Worm (Caenorhabditis elegans) whole organism, L1 larva: ENCODE data around the gene hda-2.

Experiments
- C04F5.9 ChIP-seq: sonication (generic microtip); optimal IDR thresholded peaks from 2 replicates; lab custom pipeline; 2016; ENCODE audit warnings: missing genetic modification characterization, missing compliant biosample characterization
- Y116A8C.19 ChIP-seq: sonication (generic microtip); optimal IDR thresholded peaks from 2 replicates; lab custom pipeline; 2016; ENCODE audit warnings: missing compliant biosample characterization, missing genetic modification characterization, borderline replicate concordance
- alr-1 ChIP-seq: fragments of 200-800 bp; sonication (Bioruptor generic); optimal IDR thresholded peaks from 2 replicates; lab custom pipeline; 2018; ENCODE audit warnings: borderline replicate concordance, mild to moderate bottlenecking, missing genetic modification characterization, missing compliant biosample characterization
- ceh-63 ChIP-seq: fragments of 200-800 bp; sonication (Bioruptor generic); optimal IDR thresholded peaks from 2 replicates; lab custom pipeline; 2018; ENCODE audit warnings: mild to moderate bottlenecking, missing genetic modification characterization, missing compliant biosample characterization
- ceh-88 ChIP-seq: fragments of 200-800 bp; sonication (Bioruptor generic); IDR thresholded peaks from 2 replicates; pipeline ENCODE4 v1.3.6; 2022; ENCODE audit warnings: missing genetic modification characterization, missing compliant biosample characterization
- ces-1 ChIP-seq: fragments of 150-350 bp; optimal IDR thresholded peaks from 2 replicates; lab custom pipeline; 2014; ENCODE audit warnings: missing biosample characterization, missing genetic modification reagents, missing genetic modification characterization
- dpl-1 ChIP-seq, 3 experiments: fragments of 150-350 bp in 2 of 3; sonication (generic microtip) in 1 of 3; optimal IDR thresholded peaks; 2 replicates each; lab custom pipeline; 2014 to 2017; ENCODE audit warnings: missing biosample characterization in 3 of 3, missing genetic modification characterization in 3 of 3, missing genetic modification reagents in 3 of 3
- dsc-1 ChIP-seq: sonication (generic microtip); optimal IDR thresholded peaks from 2 replicates; lab custom pipeline; 2016; ENCODE audit warnings: mild to moderate bottlenecking, missing genetic modification characterization, missing compliant biosample characterization
- efl-1 ChIP-seq, 4 experiments: fragments of 150-350 bp; optimal IDR thresholded peaks in 3 of 4; peaks in 1 of 4; 1 replicate in 1 of 4; 2 replicates in 3 of 4; lab custom pipeline; 2014; ENCODE audit warnings: missing biosample characterization in 2 of 4, missing genetic modification characterization in 2 of 4, missing genetic modification reagents in 2 of 4
- fkh-10 ChIP-seq: sonication (generic microtip); optimal IDR thresholded peaks from 2 replicates; lab custom pipeline; 2017; ENCODE audit warnings: missing biosample characterization, missing genetic modification reagents, missing genetic modification characterization
- grh-1 ChIP-seq: fragments of 200-800 bp; sonication (Bioruptor generic); IDR thresholded peaks from 2 replicates; pipeline ENCODE4 v1.3.6; 2022; ENCODE audit warnings: missing genetic modification reagents, missing genetic modification characterization, missing compliant biosample characterization
- hlh-4 ChIP-seq: sonication (generic microtip); optimal IDR thresholded peaks from 2 replicates; lab custom pipeline; 2016; ENCODE audit warnings: mild to moderate bottlenecking, missing genetic modification characterization, missing compliant biosample characterization
- irx-1 ChIP-seq: sonication (generic microtip); optimal IDR thresholded peaks from 2 replicates; lab custom pipeline; 2016; ENCODE audit warnings: missing genetic modification characterization, missing compliant biosample characterization
- jun-1 ChIP-seq: fragments of 150-350 bp; optimal IDR thresholded peaks from 2 replicates; lab custom pipeline; 2014; ENCODE audit warnings: missing biosample characterization, missing genetic modification reagents, missing genetic modification characterization
- lin-14 ChIP-seq: fragments of 200-800 bp; sonication (Bioruptor generic); optimal IDR thresholded peaks from 2 replicates; lab custom pipeline; 2018; ENCODE audit warnings: mild to moderate bottlenecking, missing genetic modification characterization, moderate library complexity, missing compliant biosample characterization
- mdl-1 ChIP-seq, 2 experiments: fragments of 150-350 bp; optimal IDR thresholded peaks; 2 replicates each; lab custom pipeline; 2014 to 2017; ENCODE audit warnings: missing biosample characterization in 2 of 2, missing genetic modification characterization in 2 of 2, inconsistent platforms in 1 of 2
- nhr-12 ChIP-seq: sonication (generic microtip); optimal IDR thresholded peaks from 2 replicates; lab custom pipeline; 2017; ENCODE audit warnings: missing biosample characterization, missing genetic modification characterization
- nhr-20 ChIP-seq: sonication (generic microtip); optimal IDR thresholded peaks from 2 replicates; lab custom pipeline; 2016; ENCODE audit warnings: mild to moderate bottlenecking, missing genetic modification characterization, missing compliant biosample characterization
- nhr-28 ChIP-seq: fragments of 150-350 bp; optimal IDR thresholded peaks from 2 replicates; lab custom pipeline; 2014; ENCODE audit warnings: missing biosample characterization, missing genetic modification characterization
- nhr-47 ChIP-seq: sonication (generic microtip); optimal IDR thresholded peaks from 2 replicates; lab custom pipeline; 2016; ENCODE audit warnings: mild to moderate bottlenecking, missing genetic modification characterization, moderate library complexity, missing compliant biosample characterization
- nhr-71 ChIP-seq: sonication (generic microtip); optimal IDR thresholded peaks from 2 replicates; lab custom pipeline; 2016; ENCODE audit warnings: mild to moderate bottlenecking, missing genetic modification characterization, moderate library complexity, missing compliant biosample characterization
- nhr-76 ChIP-seq: sonication (generic microtip); optimal IDR thresholded peaks from 2 replicates; lab custom pipeline; 2017; ENCODE audit warnings: missing biosample characterization, missing genetic modification characterization
- nhr-90 ChIP-seq: sonication (generic microtip); optimal IDR thresholded peaks from 2 replicates; lab custom pipeline; 2016; ENCODE audit warnings: mild to moderate bottlenecking, missing genetic modification characterization, missing compliant biosample characterization; ENCODE audit not compliant: poor library complexity
- pag-3 ChIP-seq: sonication (generic microtip); optimal IDR thresholded peaks from 2 replicates; lab custom pipeline; 2017; ENCODE audit warnings: missing genetic modification characterization, mild to moderate bottlenecking, missing compliant biosample characterization, antibody characterized with exemption, borderline replicate concordance; ENCODE audit not compliant: insufficient read depth
- snpc-4 ChIP-seq: fragments of 150-350 bp; optimal IDR thresholded peaks from 2 replicates; lab custom pipeline; 2014; ENCODE audit warnings: missing biosample characterization, missing genetic modification characterization
- snu-23 ChIP-seq: sonication (generic microtip); optimal IDR thresholded peaks from 2 replicates; lab custom pipeline; 2016; ENCODE audit warnings: missing genetic modification characterization, missing compliant biosample characterization
- sox-4 ChIP-seq: sonication (generic microtip); optimal IDR thresholded peaks from 2 replicates; lab custom pipeline; 2016; ENCODE audit warnings: missing genetic modification characterization, missing compliant biosample characterization
- sup-37 ChIP-seq: fragments of 200-800 bp; sonication (Bioruptor generic); optimal IDR thresholded peaks from 2 replicates; lab custom pipeline; 2018; ENCODE audit warnings: mild to moderate bottlenecking, missing genetic modification characterization, missing compliant biosample characterization
- tbx-2 ChIP-seq: sonication (generic microtip); optimal IDR thresholded peaks from 2 replicates; lab custom pipeline; 2016; ENCODE audit warnings: missing genetic modification characterization, missing compliant biosample characterization
- tlp-1 ChIP-seq: fragments of 150-350 bp; optimal IDR thresholded peaks from 2 replicates; lab custom pipeline; 2014; ENCODE audit warnings: missing biosample characterization, missing genetic modification characterization
- unc-86 ChIP-seq: sonication (generic microtip); optimal IDR thresholded peaks from 2 replicates; lab custom pipeline; 2016; ENCODE audit warnings: missing genetic modification characterization, missing compliant biosample characterization
- vab-15 ChIP-seq: sonication (generic microtip); optimal IDR thresholded peaks from 2 replicates; lab custom pipeline; 2017; ENCODE audit warnings: missing genotype, mild to moderate bottlenecking, missing genetic modification characterization, missing compliant biosample characterization
- ztf-11 ChIP-seq, 2 experiments: sonication (generic microtip); optimal IDR thresholded peaks; 2 replicates each; lab custom pipeline; 2016 to 2017; ENCODE audit warnings: missing genetic modification characterization in 2 of 2, missing biosample characterization in 1 of 2, missing compliant biosample characterization in 1 of 2

Gene hda-2

DNA sequence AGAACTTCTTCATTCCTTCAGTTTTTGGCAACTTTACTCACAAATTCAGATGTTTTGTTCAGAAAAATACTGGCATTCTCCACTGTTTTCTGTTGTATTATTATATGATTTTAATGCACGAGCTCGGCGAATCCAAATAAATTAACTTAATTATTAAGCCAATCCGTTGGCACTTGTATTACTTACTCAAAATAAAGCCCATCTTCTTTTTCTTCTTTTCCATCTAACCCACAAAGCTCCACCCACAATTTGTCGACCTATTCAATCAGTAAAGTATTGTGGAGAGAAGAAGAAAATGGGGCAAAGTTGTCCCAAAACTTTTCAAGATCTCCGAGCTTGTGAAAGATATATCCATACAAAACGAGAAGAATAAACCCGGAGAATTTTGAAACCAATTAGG, 31.1 kb downstream of the hda-2 start:
- TF ChIP-seq lin-14 (peak; percentile 56), jun-1 (tag; lab: Kevin White, UChicago) (no peak)

DNA sequence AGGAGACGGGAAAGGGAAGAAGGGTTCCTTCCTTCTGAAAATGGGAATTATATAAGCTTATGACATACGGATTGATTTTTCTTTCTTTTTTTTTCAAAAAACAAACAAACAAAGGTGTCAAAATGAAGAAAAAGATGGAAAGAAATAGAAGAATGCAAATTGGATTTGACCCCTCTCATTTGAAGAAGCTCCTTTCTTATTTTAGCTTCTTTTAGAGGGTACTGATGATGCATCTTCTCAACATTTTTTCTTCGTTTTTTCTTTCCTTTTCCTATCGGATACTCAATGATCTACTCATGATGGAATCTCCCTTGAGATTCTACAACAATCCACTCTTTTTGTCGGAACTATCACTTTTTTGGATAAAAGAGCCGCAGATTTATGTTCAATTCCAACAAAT, 32.2 kb downstream of the hda-2 start:
- no peak for TF ChIP-seq nhr-76 (tag; lab: Kevin White, UChicago)
- TF ChIP-seq lin-14, result peak; percentile 56
- TF ChIP-seq fkh-10 (GFP tag; lab: Kevin White, UChicago), result peak; percentile 71
- no peak for TF ChIP-seq tbx-2 (tag; lab: Kevin White, UChicago)
- no peak for TF ChIP-seq C04F5.9
- TF ChIP-seq ces-1 (GFP tag; lab: Kevin White, UChicago), result no peak

DNA sequence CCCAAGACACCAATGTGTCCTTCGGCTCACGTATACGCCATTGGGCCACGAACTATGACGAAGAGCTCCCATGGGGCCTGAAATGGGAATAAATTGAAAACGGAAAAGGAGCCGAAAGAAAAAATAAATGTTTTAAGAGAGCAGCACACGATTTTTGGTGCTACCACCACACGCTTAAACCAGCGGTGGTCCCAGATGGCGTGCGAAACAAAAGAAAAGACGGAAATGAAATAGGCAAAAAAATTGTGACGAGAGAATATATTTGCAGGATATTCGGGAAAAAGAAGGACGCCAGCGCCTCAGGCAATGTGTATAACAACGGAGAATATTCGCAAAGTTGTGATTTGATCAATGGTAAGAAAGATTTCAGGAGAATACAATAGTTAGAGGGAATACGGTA, 35.4 kb downstream of the hda-2 start:
- TF ChIP-seq irx-1 (tag; lab: Kevin White, UChicago) (no peak), nhr-90 (tag; lab: Kevin White, UChicago) (no peak), lin-14 (peak; percentile 53), vab-15 (tag; lab: Kevin White, UChicago) (no peak), efl-1 (optimal IDR thresholded peaks at IDR 0.05; lab: Kevin White, UChicago) (no peak), efl-1 (GFP tag; optimal IDR thresholded peaks at IDR 0.05 in 1 of 2; lab: Kevin White, UChicago) (peak in 1 of 2 experiments; percentile 62)

DNA sequence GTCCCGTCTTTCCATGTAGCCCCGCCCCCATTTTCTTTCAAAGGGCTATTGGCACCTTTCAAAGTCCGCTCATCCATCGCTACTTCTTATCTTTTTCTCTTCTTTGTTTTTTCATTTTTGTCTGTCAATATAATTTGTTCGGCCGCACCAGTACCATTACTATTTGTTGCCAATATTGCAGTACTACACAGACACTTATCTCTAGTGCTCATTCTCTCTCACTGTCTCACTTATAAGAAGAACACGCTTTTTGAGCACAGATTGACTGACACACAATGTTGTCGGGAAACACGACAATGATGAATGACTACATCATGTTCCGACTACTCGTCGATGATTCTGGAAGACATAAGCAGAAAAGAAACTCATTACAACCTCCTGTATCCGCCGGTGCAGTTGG, 37.3 kb downstream of the hda-2 start:
- no peak for TF ChIP-seq alr-1 (tag; lab: Kevin White, UChicago)
- TF ChIP-seq hlh-4 (tag; lab: Kevin White, UChicago), result no peak
- no peak for TF ChIP-seq dsc-1 (tag; lab: Kevin White, UChicago)
- no peak for TF ChIP-seq fkh-10 (GFP tag; lab: Kevin White, UChicago)
- no peak for TF ChIP-seq nhr-71
- no peak for TF ChIP-seq sox-4 (tag; lab: Kevin White, UChicago)

DNA sequence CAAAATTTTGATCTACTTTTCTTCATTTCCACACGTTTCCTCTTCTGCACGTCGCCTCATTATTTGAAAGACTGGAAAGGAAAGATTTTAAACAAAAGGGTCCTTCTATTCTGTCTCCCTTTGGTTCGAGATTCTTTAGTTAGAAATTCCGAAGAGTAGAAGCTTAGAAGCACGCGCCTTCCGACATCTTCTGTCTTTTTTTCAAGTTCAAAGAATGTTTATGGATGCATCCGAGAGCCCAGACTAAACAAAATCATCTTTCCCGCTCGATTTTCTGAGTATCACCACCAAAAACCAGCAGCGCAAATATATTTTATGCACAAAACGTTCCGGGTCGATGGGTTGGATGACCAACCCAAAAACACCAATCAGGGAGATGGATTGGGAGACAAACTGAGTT, 38.3 kb downstream of the hda-2 start:
- TF ChIP-seq grh-1 (GFP tag; lab: Robert Waterston, UW) (no peak), nhr-47 (no peak), ceh-88 (GFP tag; lab: Robert Waterston, UW) (no peak), nhr-20 (no peak), snpc-4 (tag; lab: Kevin White, UChicago) (no peak), Y116A8C.19 (tag; lab: Kevin White, UChicago) (no peak), ztf-11 (tag; optimal IDR thresholded peaks at IDR 0.05; lab: Kevin White, UChicago) (no peak), fkh-10 (GFP tag; lab: Kevin White, UChicago) (peak; percentile 25), nhr-76 (tag; lab: Kevin White, UChicago) (no peak), ceh-63 (GFP tag; lab: Kevin White, UChicago) (no peak), lin-14 (peak; percentile 21), sup-37 (GFP tag; lab: Kevin White, UChicago) (no peak), unc-86 (tag; lab: Kevin White, UChicago) (peak; percentile 10), snu-23 (GFP tag; lab: Kevin White, UChicago) (no peak), tlp-1 (tag; lab: Kevin White, UChicago) (no peak), nhr-28 (no peak), mdl-1 (tag; optimal IDR thresholded peaks at IDR 0.05; lab: Kevin White, UChicago) (no peak), pag-3 (no peak), nhr-12 (tag; lab: Kevin White, UChicago) (no peak), dpl-1 (GFP tag; optimal IDR thresholded peaks at IDR 0.05; lab: Kevin White, UChicago) (no peak)
